Worm (Caenorhabditis elegans) whole organism, L4/young adult: ENCODE measurements around the gene alh-10.

Experiments used
- W03F9.2 ChIP-seq: fragments of 150-350 bp; optimal IDR thresholded peaks from 2 replicates; lab custom pipeline; 2014; ENCODE audit warnings: missing biosample characterization, missing genetic modification characterization
- him-1 ChIP-seq: sonication (generic microtip); optimal IDR thresholded peaks from 2 replicates; lab custom pipeline; 2016; ENCODE audit warnings: missing genotype, missing genetic modification reagents, missing genetic modification characterization, missing compliant biosample characterization

DNA sequence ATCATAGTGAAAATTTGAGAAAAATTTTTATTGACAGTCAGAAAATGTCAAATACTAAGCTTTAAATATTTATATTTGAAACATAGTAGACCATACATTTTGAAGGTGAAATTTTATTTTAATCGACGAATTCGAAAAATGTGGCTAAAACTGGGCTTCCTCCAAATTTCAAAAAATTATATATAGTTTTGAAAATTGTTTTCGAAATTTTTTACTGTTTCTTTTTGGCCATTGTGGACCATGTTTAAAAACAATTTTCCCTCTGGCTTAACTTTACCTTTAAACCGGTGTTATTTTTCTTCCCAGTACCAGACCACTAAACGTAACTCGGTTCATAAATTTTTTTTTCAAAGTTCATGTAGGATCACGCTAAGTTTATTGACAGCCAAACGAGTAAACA lies 20.8 kb downstream of the alh-10 start:
- TF ChIP-seq him-1 (no peak), W03F9.2 (tag; lab: Kevin White, UChicago) (no peak)
